Fruit fly (Drosophila melanogaster) whole organism, embryonic: ENCODE data around the gene unc-119.
A peak's percentile ranks its signal among the peaks of the same experiment; 100 is the strongest.

Source experiments
- Adf1 ChIP-seq: fragments of 200-800 bp; sonication (Bioruptor generic); IDR thresholded peaks from 2 replicates; pipeline ENCODE4 v1.3.6; 2022; ENCODE audit warnings: missing biosample characterization, missing genetic modification characterization
- B-H1 ChIP-seq: fragments of 200-800 bp; sonication (Bioruptor generic); IDR thresholded peaks from 3 replicates; pipeline ENCODE4 v1.3.6; 2022; ENCODE audit warnings: missing biosample characterization, missing genetic modification characterization
- CG11398 ChIP-seq: fragments of 200-800 bp; sonication (Bioruptor generic); optimal IDR thresholded peaks from 2 replicates; lab custom pipeline; 2016; ENCODE audit warnings: missing biosample characterization, missing genetic modification characterization
- CG11504 ChIP-seq: fragments of 200-800 bp; sonication (Bioruptor generic); optimal IDR thresholded peaks from 3 replicates; lab custom pipeline; 2019; ENCODE audit warnings: missing biosample characterization, mild to moderate bottlenecking, missing genetic modification characterization, moderate library complexity
- CG12942 ChIP-seq: fragments of 200-800 bp; sonication (Bioruptor generic); optimal IDR thresholded peaks from 3 replicates; lab custom pipeline; 2016; ENCODE audit warnings: missing biosample characterization, missing genetic modification characterization
- CG1647 ChIP-seq: fragments of 200-800 bp; sonication (Bioruptor generic); optimal IDR thresholded peaks from 3 replicates; lab custom pipeline; 2016; ENCODE audit warnings: missing biosample characterization, missing genetic modification characterization
- CG16779 ChIP-seq: fragments of 200-800 bp; sonication (Bioruptor generic); IDR thresholded peaks from 2 replicates; pipeline ENCODE4 v1.3.6; 2022; ENCODE audit warnings: missing biosample characterization, missing genetic modification characterization
- CG18764 ChIP-seq: fragments of 200-800 bp; sonication (Bioruptor generic); optimal IDR thresholded peaks from 3 replicates; lab custom pipeline; 2016; ENCODE audit warnings: missing biosample characterization, missing genetic modification characterization
- CG2116 ChIP-seq: fragments of 200-800 bp; sonication (Bioruptor generic); optimal IDR thresholded peaks from 3 replicates; lab custom pipeline; 2018; ENCODE audit warnings: missing biosample characterization, mild to moderate bottlenecking, missing genetic modification characterization
- CG2678 ChIP-seq: fragments of 200-800 bp; sonication (Bioruptor generic); optimal IDR thresholded peaks from 3 replicates; lab custom pipeline; 2019; ENCODE audit warnings: missing biosample characterization, mild to moderate bottlenecking, missing genetic modification characterization, moderate library complexity
- CG30020 ChIP-seq: fragments of 200-800 bp; optimal IDR thresholded peaks from 2 replicates; lab custom pipeline; 2019; ENCODE audit warnings: missing biosample characterization, mild to moderate bottlenecking, missing genetic modification characterization, moderate library complexity
- CG32767 ChIP-seq: fragments of 200-800 bp; sonication (Bioruptor generic); IDR thresholded peaks from 2 replicates; pipeline ENCODE4 v1.3.6; 2022; ENCODE audit warnings: missing biosample characterization, missing genetic modification characterization
- CG34224 ChIP-seq: fragments of 200-800 bp; sonication (Bioruptor generic); IDR thresholded peaks from 3 replicates; pipeline ENCODE4 v1.3.6; 2022; ENCODE audit warnings: missing biosample characterization, missing genetic modification characterization; ENCODE audit not compliant: partially characterized antibody
- CG34376 ChIP-seq: fragments of 200-800 bp; sonication (Bioruptor generic); optimal IDR thresholded peaks from 2 replicates; lab custom pipeline; 2018; ENCODE audit warnings: missing biosample characterization, mild to moderate bottlenecking, missing genetic modification characterization
- CG4404 ChIP-seq: fragments of 200-800 bp; sonication (Bioruptor generic); IDR thresholded peaks from 2 replicates; pipeline ENCODE4 v1.3.6; 2022; ENCODE audit warnings: missing biosample characterization, missing genetic modification characterization
- CG4617 ChIP-seq: fragments of 200-800 bp; sonication (Bioruptor generic); optimal IDR thresholded peaks from 3 replicates; lab custom pipeline; 2016; ENCODE audit warnings: missing biosample characterization, missing genetic modification characterization, borderline replicate concordance
- CG6175 ChIP-seq: fragments of 200-800 bp; sonication (Bioruptor generic); IDR thresholded peaks from 3 replicates; pipeline ENCODE4 v1.3.6; 2022; ENCODE audit warnings: missing biosample characterization, missing genetic modification characterization
- CG6765 ChIP-seq: fragments of 200-800 bp; sonication (Bioruptor generic); optimal IDR thresholded peaks from 3 replicates; lab custom pipeline; 2017; ENCODE audit warnings: missing biosample characterization, mild to moderate bottlenecking, missing genetic modification characterization
- CG6813 ChIP-seq: fragments of 200-800 bp; sonication (Bioruptor generic); optimal IDR thresholded peaks from 2 replicates; lab custom pipeline; 2017; ENCODE audit warnings: missing biosample characterization, missing genetic modification characterization, mild to moderate bottlenecking, moderate library complexity, missing genetic modification reagents
- CG8478 ChIP-seq: fragments of >200 bp; optimal IDR thresholded peaks from 2 replicates; lab custom pipeline; 2018
- Doc2 ChIP-seq: fragments of 200-800 bp; sonication (Bioruptor generic); IDR thresholded peaks from 2 replicates; pipeline ENCODE4 v1.3.6; 2022; ENCODE audit warnings: missing biosample characterization, missing genetic modification characterization
- Hand ChIP-seq: fragments of 200-800 bp; sonication (Bioruptor generic); optimal IDR thresholded peaks from 2 replicates; lab custom pipeline; 2017; ENCODE audit warnings: mild to moderate bottlenecking, missing biosample characterization, missing genetic modification reagents, missing genetic modification characterization
- Hey ChIP-seq: fragments of 200-800 bp; sonication (Bioruptor generic); optimal IDR thresholded peaks from 3 replicates; lab custom pipeline; 2018; ENCODE audit warnings: missing biosample characterization, mild to moderate bottlenecking, missing genetic modification characterization
- Hsf ChIP-seq: fragments of 200-800 bp; sonication (Bioruptor generic); optimal IDR thresholded peaks from 3 replicates; lab custom pipeline; 2016; ENCODE audit warnings: missing biosample characterization, missing genetic modification characterization
- Jarid2 ChIP-seq: fragments of 200-800 bp; sonication (Bioruptor generic); optimal IDR thresholded peaks from 3 replicates; lab custom pipeline; 2017; ENCODE audit warnings: mild to moderate bottlenecking, missing biosample characterization, missing genetic modification reagents, missing genetic modification characterization
- Mrtf ChIP-seq: fragments of 200-800 bp; sonication (Bioruptor generic); IDR thresholded peaks from 3 replicates; pipeline ENCODE4 v1.3.6; 2022; ENCODE audit warnings: missing biosample characterization, missing genetic modification characterization
- Myb ChIP-seq: fragments of 200-800 bp; sonication (Bioruptor generic); optimal IDR thresholded peaks from 2 replicates; lab custom pipeline; 2016; ENCODE audit warnings: missing biosample characterization, missing genetic modification characterization
- NC2α ChIP-seq: fragments of 200-800 bp; sonication (Bioruptor generic); optimal IDR thresholded peaks from 2 replicates; lab custom pipeline; 2016; ENCODE audit warnings: missing biosample characterization, missing genetic modification characterization
- Pdp1 ChIP-seq, 2 experiments: fragments of 200-800 bp; sonication (Bioruptor generic); optimal IDR thresholded peaks; 3 replicates each; lab custom pipeline; 2016; ENCODE audit warnings: missing biosample characterization in 2 of 2, missing genetic modification characterization in 2 of 2, mild to moderate bottlenecking in 1 of 2, moderate library complexity in 1 of 2
- Sin3A ChIP-seq: fragments of >200 bp; optimal IDR thresholded peaks from 2 replicates; lab custom pipeline; 2018
- ara ChIP-seq: fragments of 200-800 bp; sonication (Bioruptor generic); IDR thresholded peaks from 2 replicates; pipeline ENCODE4 v1.3.6; 2022; ENCODE audit warnings: missing biosample characterization, missing genetic modification characterization
- bcd ChIP-seq: fragments of 200-800 bp; sonication (Bioruptor generic); optimal IDR thresholded peaks from 2 replicates; lab custom pipeline; 2017; ENCODE audit warnings: missing biosample characterization, mild to moderate bottlenecking, missing genetic modification characterization
- bowl ChIP-seq: fragments of 200-800 bp; sonication (Bioruptor generic); IDR thresholded peaks from 2 replicates; pipeline ENCODE4 v1.3.6; 2022; ENCODE audit warnings: missing biosample characterization, missing genetic modification characterization
- cwo ChIP-seq: fragments of 200-800 bp; sonication (Bioruptor generic); optimal IDR thresholded peaks from 3 replicates; lab custom pipeline; 2017; ENCODE audit warnings: missing biosample characterization, missing genetic modification characterization, mild to moderate bottlenecking, moderate library complexity, missing genetic modification reagents
- da ChIP-seq: fragments of 200-800 bp; sonication (Bioruptor generic); optimal IDR thresholded peaks from 2 replicates; lab custom pipeline; 2016; ENCODE audit warnings: missing biosample characterization, missing genetic modification characterization
- dmrt99B ChIP-seq: fragments of 200-800 bp; sonication (Bioruptor generic); optimal IDR thresholded peaks from 2 replicates; lab custom pipeline; 2018; ENCODE audit warnings: missing biosample characterization, mild to moderate bottlenecking, missing genetic modification characterization, moderate library complexity
- exex ChIP-seq: fragments of 200-800 bp; sonication (Bioruptor generic); optimal IDR thresholded peaks from 4 replicates; lab custom pipeline; 2018; ENCODE audit warnings: missing biosample characterization, mild to moderate bottlenecking, missing genetic modification characterization, moderate library complexity
- gcm2 ChIP-seq: fragments of 200-800 bp; sonication (Bioruptor generic); optimal IDR thresholded peaks from 2 replicates; lab custom pipeline; 2016; ENCODE audit warnings: missing biosample characterization, missing genetic modification characterization
- ham ChIP-seq: fragments of 200-800 bp; sonication (Bioruptor generic); IDR thresholded peaks from 2 replicates; pipeline ENCODE4 v1.3.6; 2022; ENCODE audit warnings: missing biosample characterization, missing genetic modification characterization
- hth ChIP-seq: fragments of >200 bp; optimal IDR thresholded peaks from 2 replicates; lab custom pipeline; 2017; ENCODE audit warnings: inconsistent platforms
- kah ChIP-seq: fragments of 200-800 bp; sonication (Bioruptor generic); optimal IDR thresholded peaks from 2 replicates; lab custom pipeline; 2018; ENCODE audit warnings: missing biosample characterization, mild to moderate bottlenecking, missing genetic modification characterization
- kay ChIP-seq: fragments of 200-800 bp; sonication (Bioruptor generic); optimal IDR thresholded peaks from 2 replicates; lab custom pipeline; 2016; ENCODE audit warnings: missing biosample characterization, missing genetic modification characterization
- lbe ChIP-seq: fragments of 200-800 bp; sonication (Bioruptor generic); optimal IDR thresholded peaks from 2 replicates; lab custom pipeline; 2016; ENCODE audit warnings: missing biosample characterization, mild to moderate bottlenecking, missing genetic modification characterization
- maf-S ChIP-seq: fragments of 200-800 bp; sonication (Bioruptor generic); optimal IDR thresholded peaks from 2 replicates; lab custom pipeline; 2016; ENCODE audit warnings: missing biosample characterization, missing genetic modification characterization
- nerfin-1 ChIP-seq: fragments of 200-800 bp; sonication (Bioruptor generic); optimal IDR thresholded peaks from 3 replicates; lab custom pipeline; 2019; ENCODE audit warnings: missing biosample characterization, mild to moderate bottlenecking, missing genetic modification characterization, moderate library complexity
- oc ChIP-seq: fragments of 200-800 bp; sonication (Bioruptor generic); optimal IDR thresholded peaks from 2 replicates; lab custom pipeline; 2018; ENCODE audit warnings: missing biosample characterization, mild to moderate bottlenecking, missing genetic modification characterization, moderate library complexity
- odd ChIP-seq: fragments of 200-800 bp; sonication (Bioruptor generic); optimal IDR thresholded peaks from 2 replicates; lab custom pipeline; 2017; ENCODE audit warnings: missing biosample characterization, mild to moderate bottlenecking, missing genetic modification characterization
- pnt ChIP-seq: fragments of 200-800 bp; sonication (Bioruptor generic); optimal IDR thresholded peaks from 3 replicates; lab custom pipeline; 2016; ENCODE audit warnings: missing biosample characterization, missing genetic modification characterization
- sd ChIP-seq: fragments of 200-800 bp; sonication (Bioruptor generic); optimal IDR thresholded peaks from 3 replicates; lab custom pipeline; 2018; ENCODE audit warnings: missing biosample characterization, mild to moderate bottlenecking, missing genetic modification characterization, moderate library complexity
- tap ChIP-seq: fragments of 200-800 bp; optimal IDR thresholded peaks from 3 replicates; lab custom pipeline; 2019; ENCODE audit warnings: missing biosample characterization, mild to moderate bottlenecking, missing genetic modification characterization, moderate library complexity
- ttk ChIP-seq: fragments of 200-800 bp; sonication (Bioruptor generic); IDR thresholded peaks from 2 replicates; pipeline ENCODE4 v2.1.2; 2022; ENCODE audit warnings: missing biosample characterization, missing genetic modification characterization
- z ChIP-seq: fragments of 200-800 bp; sonication (Bioruptor generic); IDR thresholded peaks from 3 replicates; pipeline ENCODE4 v1.3.6; 2022; ENCODE audit warnings: missing biosample characterization, missing genetic modification characterization

Gene unc-119

DNA sequence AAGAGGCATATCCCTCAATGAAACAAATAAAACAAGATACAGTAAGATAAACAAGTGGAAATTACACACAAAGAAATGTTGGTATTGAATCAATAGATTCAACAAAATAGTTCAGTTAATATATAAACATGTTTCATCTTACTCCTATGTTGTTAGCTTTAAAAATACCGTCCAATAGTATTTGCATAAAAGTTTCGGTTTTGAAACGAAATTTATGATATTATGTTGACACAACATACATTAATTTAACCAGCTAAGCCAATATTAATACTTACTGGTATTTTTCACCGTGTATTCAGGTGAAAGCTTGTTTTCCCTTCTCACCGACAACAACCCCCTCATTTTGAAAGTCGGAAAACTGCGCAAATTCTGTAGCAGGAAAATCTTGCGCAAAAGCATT, 47.4 kb upstream of the unc-119 start (continued):
- TF ChIP-seq CG16779 (GFP tag; lab: Robert Waterston, UW) (no peak), da (GFP tag; lab: Kevin White, UChicago) (no peak), CG4404 (GFP tag; lab: Robert Waterston, UW) (no peak), kah (peak; percentile 37), Adf1 (no peak), pnt (GFP tag; lab: Kevin White, UChicago) (peak; percentile 27), NC2α (GFP tag; lab: Kevin White, UChicago) (peak; percentile 23), Hsf (peak; percentile 69), Hey (tag; lab: Kevin White, UChicago) (peak; percentile 3), CG18764 (GFP tag; lab: Kevin White, UChicago) (peak; percentile 34), CG34224 (GFP tag; lab: Robert Waterston, UW) (no peak), CG12942 (GFP tag; lab: Kevin White, UChicago) (peak; percentile 40), hth (lab: Kevin White, UChicago) (no peak), lbe (GFP tag; lab: Kevin White, UChicago) (no peak), CG1647 (GFP tag; lab: Kevin White, UChicago) (peak; percentile 26), Sin3A (lab: Kevin White, UChicago) (no peak), B-H1 (GFP tag; lab: Robert Waterston, UW) (peak; percentile 38; the same call in 1 of the 3 replicates), odd (GFP tag; lab: Kevin White, UChicago) (peak; percentile 61), exex (tag; lab: Kevin White, UChicago) (peak; percentile 18), Doc2 (GFP tag; lab: Robert Waterston, UW) (no peak), bowl (no peak), CG2116 (GFP tag; lab: Kevin White, UChicago) (peak; percentile 33), ara (GFP tag; lab: Robert Waterston, UW) (no peak), bcd (GFP tag; lab: Kevin White, UChicago) (peak; percentile 34), CG11504 (tag; lab: Kevin White, UChicago) (peak; percentile 80), ttk (GFP tag; lab: Robert Waterston, UW) (no peak; the same call in 1 of the 2 replicates), Pdp1 (GFP tag; optimal IDR thresholded peaks at IDR 0.05; lab: Kevin White, UChicago) (peak; percentile 41 to 65), CG30020 (tag; lab: Kevin White, UChicago) (peak; percentile 12), sd (tag; lab: Kevin White, UChicago) (no peak), CG8478 (lab: Kevin White, UChicago) (no peak), cwo (peak; percentile 50), Myb (peak; percentile 16), ham (GFP tag; lab: Robert Waterston, UW) (no peak), CG32767 (GFP tag; lab: Robert Waterston, UW) (0 out of 2 replicates have a peak, but pooled peaks have one; percentile 12), CG4617 (GFP tag; lab: Kevin White, UChicago) (peak; percentile 21), CG6813 (GFP tag; lab: Kevin White, UChicago) (peak; percentile 68), maf-S (GFP tag; lab: Kevin White, UChicago) (peak; percentile 33), kay (GFP tag; lab: Kevin White, UChicago) (peak; percentile 30), z (GFP tag; lab: Robert Waterston, UW) (no peak), CG6175 (GFP tag; lab: Robert Waterston, UW) (no peak), CG34376 (GFP tag; lab: Kevin White, UChicago) (peak; percentile 63), Jarid2 (peak; percentile 39), gcm2 (GFP tag; lab: Kevin White, UChicago) (no peak), Hand (GFP tag; lab: Kevin White, UChicago) (peak; percentile 39), dmrt99B (tag; lab: Kevin White, UChicago) (peak; percentile 77), tap (tag; lab: Kevin White, UChicago) (peak; percentile 54), oc (tag; lab: Kevin White, UChicago) (peak; percentile 76), CG6765 (peak; percentile 67), nerfin-1 (tag; lab: Kevin White, UChicago) (peak; percentile 62), CG11398 (GFP tag; lab: Kevin White, UChicago) (peak; percentile 9), Mrtf (GFP tag; lab: Robert Waterston, UW) (0 out of 3 replicates have a peak, but pooled peaks have one; percentile 42), CG2678 (tag; lab: Kevin White, UChicago) (peak; percentile 83)
